Worm (Caenorhabditis elegans) whole organism, midembryonic: ENCODE measurements around the gene T13G4.7.

Experiments used
- tab-1 ChIP-seq: fragments of 200-800 bp; sonication (Bioruptor generic); IDR thresholded peaks from 2 replicates; pipeline ENCODE4 v1.3.6; 2022; ENCODE audit warnings: missing genetic modification characterization, missing compliant biosample characterization
- ztf-23 ChIP-seq: fragments of 200-800 bp; sonication (Bioruptor generic); IDR thresholded peaks from 2 replicates; pipeline ENCODE4 v1.3.6; 2022; ENCODE audit warnings: missing genetic modification reagents, missing genetic modification characterization, missing compliant biosample characterization

DNA sequence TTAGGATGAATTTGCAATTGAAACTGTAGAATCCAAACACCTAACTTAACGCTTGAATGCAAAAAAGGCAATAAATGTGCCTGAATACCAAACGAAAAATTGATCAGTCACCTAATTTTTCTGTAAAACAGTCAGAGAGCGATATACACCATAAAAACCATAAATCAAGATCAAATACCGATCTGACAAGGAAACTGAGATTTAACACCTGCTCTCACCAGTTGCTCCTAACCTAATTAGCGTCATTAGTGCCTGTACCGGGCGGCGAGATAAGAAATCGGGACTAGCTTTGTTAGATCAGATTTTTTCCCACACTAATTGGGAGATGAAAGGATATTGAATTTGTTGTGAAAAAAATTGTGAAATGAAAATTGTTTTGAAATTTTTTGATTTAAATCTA, 17.2 kb upstream of the T13G4.7 start:
- TF ChIP-seq ztf-23 (GFP tag; lab: Robert Waterston, UW) (no peak), tab-1 (no peak)
